Worm (Caenorhabditis elegans): ENCODE measurements around the gene panl-2.

Gene panl-2

DNA sequence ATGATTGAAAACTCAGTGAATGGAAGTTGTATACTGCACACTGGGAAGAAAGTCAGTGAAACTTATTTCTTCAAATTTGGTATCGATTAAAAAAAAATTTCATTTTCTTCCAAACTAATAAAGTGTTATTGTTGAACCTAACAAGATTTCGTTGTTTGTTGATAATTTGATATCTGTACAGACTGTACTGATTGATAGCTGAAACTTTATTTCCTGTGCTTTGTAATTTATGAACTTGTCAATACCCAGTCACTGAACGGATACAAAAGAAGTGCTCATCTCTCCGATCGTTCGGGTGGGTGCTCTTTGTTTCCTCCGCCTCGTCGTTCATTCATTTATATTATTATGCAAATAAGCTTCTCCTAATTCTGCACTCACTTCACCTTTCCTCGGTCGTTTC, 1.2 kb upstream of the panl-2 start, which contains the start of gene F31E3.12 (continued):
- TF ChIP-seq F55B11.4 (tag; optimal IDR thresholded peaks at IDR 0.05; ENCODE audit: borderline replicate concordance, insufficient read depth) (no peak), sea-2 (GFP tag; IDR thresholded peaks at IDR 0.05) (no peak), bed-1 (GFP tag; IDR thresholded peaks at IDR 0.05) (no peak), D2030.7 (GFP tag; IDR thresholded peaks at IDR 0.05) (no peak), tbp1 (GFP tag; optimal IDR thresholded peaks at IDR 0.05) (no peak), hmg-1.2 (GFP tag; IDR thresholded peaks at IDR 0.05) (no peak), madf-8 (GFP tag; conservative IDR thresholded peaks at IDR 0.05) (no peak), nhr-179 (tag; optimal IDR thresholded peaks at IDR 0.05) (no peak)

DNA sequence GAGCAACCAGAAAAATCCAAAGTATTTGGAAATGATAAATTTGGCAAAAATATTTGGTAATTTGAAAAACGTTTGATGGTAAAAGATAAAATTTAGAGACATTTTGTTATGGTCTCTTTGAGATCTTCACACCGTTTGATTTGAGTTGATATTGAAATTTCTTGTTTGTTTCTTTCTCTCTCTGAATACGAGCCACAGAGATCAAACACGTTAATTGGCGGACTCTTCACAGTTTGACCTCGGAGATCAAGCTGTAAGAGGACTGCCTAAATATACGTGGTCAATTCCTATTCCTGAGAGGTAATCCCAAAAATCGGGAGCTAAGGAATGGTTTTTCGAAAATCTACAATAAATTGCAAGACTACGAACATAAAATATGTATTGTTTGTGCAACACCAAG, 725 bp upstream of the panl-2 start:
- TF ChIP-seq ceh-27 (GFP tag; optimal IDR thresholded peaks at IDR 0.05) (no peak), B0261.1 (tag; optimal IDR thresholded peaks at IDR 0.05) (no peak), rec-8 (tag; optimal IDR thresholded peaks at IDR 0.05) (no peak), nhr-80 (tag; optimal IDR thresholded peaks at IDR 0.05) (no peak), madf-8 (GFP tag; conservative IDR thresholded peaks at IDR 0.05) (0 out of 2 replicates have a peak, but pooled peaks have one; percentile 6), madf-6 (GFP tag; IDR thresholded peaks at IDR 0.05) (peak; percentile 71), T26A5.8 (tag; optimal IDR thresholded peaks at IDR 0.05) (no peak), efl-1 (GFP tag; optimal IDR thresholded peaks at IDR 0.05) (peak; percentile 55), F22D6.2 (tag; optimal IDR thresholded peaks at IDR 0.05) (no peak)

DNA sequence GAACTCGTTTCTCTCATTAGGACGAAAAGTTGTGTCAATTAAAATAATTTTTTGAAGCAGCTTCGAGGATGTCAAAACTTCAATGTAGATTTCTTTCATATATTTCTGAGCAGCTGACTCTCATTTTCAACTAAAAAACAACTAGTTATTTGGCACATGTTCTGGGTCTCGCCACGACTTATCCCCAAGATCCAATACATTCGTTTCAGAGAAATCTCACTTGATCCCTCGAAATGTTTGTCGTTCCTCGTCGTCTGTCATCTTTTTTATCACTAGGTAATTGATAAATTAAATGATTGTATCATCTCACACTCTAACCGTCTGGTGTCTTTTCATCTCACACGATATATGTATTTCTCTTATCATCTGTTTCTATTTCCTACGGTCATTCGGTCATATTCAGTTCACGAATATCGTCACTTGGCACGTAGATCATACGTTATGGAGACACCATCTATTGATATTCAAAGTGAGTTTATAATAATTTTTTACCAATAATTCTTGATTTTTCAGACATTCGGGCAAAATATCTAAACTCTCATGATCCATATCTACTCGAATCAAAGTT, 5.9 kb downstream of the panl-2 start, which contains the start of the genes rpn-6.1 and F57B9.1:
TSS of gene rpn-6.1 (minus strand) at position 65 of the 568 bp plus-strand sequence.
TSS of gene F57B9.1 (plus strand) at position 154 of the 568 bp plus-strand sequence.
- TF ChIP-seq ZK185.1 (tag; optimal IDR thresholded peaks at IDR 0.05; ENCODE audit: poor library complexity, severe bottlenecking) (peak; percentile 13), ceh-91 (GFP tag; IDR thresholded peaks at IDR 0.05) (no peak), ceh-58 (GFP tag; IDR thresholded peaks at IDR 0.05) (no peak), sea-2 (GFP tag; IDR thresholded peaks at IDR 0.05) (no peak), nhr-80 (tag; optimal IDR thresholded peaks at IDR 0.05) (peak; percentile 23), hmg-1.2 (GFP tag; IDR thresholded peaks at IDR 0.05) (0 out of 2 replicates have a peak, but pooled peaks have one; percentile 12), cebp-2 (GFP tag; IDR thresholded peaks at IDR 0.05) (no peak), cebp-1 (GFP tag; IDR thresholded peaks at IDR 0.05) (no peak), cebp-1 (tag; optimal IDR thresholded peaks at IDR 0.05) (peak; percentile 22), let-526 (GFP tag; IDR thresholded peaks at IDR 0.05) (no peak)

DNA sequence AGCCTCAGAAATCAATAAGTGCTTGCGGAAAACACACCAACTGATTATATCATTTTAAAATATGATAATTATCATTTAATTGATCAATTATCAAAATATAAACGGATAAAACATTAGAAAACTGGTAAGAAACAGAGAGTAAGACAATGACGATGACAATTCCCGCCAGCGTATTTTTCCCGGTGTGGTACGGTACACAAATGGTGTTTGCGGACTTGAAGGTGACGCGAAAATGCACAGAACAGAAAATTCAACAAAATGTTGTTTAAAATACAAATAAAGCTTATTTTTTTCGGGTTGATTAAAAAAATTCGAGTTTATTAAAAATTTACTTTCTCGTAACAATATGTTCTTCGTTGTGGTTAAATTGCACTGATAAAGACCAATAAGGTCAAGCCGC, 6.8 kb downstream of the panl-2 start:
- no peak for TF ChIP-seq let-607 (tag; optimal IDR thresholded peaks at IDR 0.05)
- TF ChIP-seq B0336.3 (GFP tag; IDR thresholded peaks at IDR 0.05) = no peak
- no peak for TF ChIP-seq aptf-3 (GFP tag; IDR thresholded peaks at IDR 0.05)
- TF ChIP-seq hsf-1 (GFP tag; IDR thresholded peaks at IDR 0.05) = no peak
- no peak for TF ChIP-seq B0035.1 (tag; optimal IDR thresholded peaks at IDR 0.05)
- no peak for TF ChIP-seq egl-18 (GFP tag; IDR thresholded peaks at IDR 0.05)
- TF ChIP-seq lin-54 (GFP tag; optimal IDR thresholded peaks at IDR 0.05) = peak; percentile 64
- no peak for TF ChIP-seq F37B4.10 (GFP tag; IDR thresholded peaks at IDR 0.05)
- TF ChIP-seq F22D6.2 (tag; optimal IDR thresholded peaks at IDR 0.05) = no peak
- peak; percentile 33; the same call in 1 of the 2 replicates for TF ChIP-seq rcor-1 (GFP tag; IDR thresholded peaks at IDR 0.05)
- TF ChIP-seq snpc-1.3 (tag; optimal IDR thresholded peaks at IDR 0.05; ENCODE audit: insufficient read depth) = peak; percentile 42
- TF ChIP-seq mel-28 (tag; optimal IDR thresholded peaks at IDR 0.05; ENCODE audit: borderline replicate concordance) = no peak
- no peak for TF ChIP-seq hrde-1 (tag; optimal IDR thresholded peaks at IDR 0.05; ENCODE audit: borderline replicate concordance)
- TF ChIP-seq akir-1 (GFP tag; optimal IDR thresholded peaks at IDR 0.05) = no peak
- peak; percentile 86 for TF ChIP-seq him-1 (tag; optimal IDR thresholded peaks at IDR 0.05)
- no peak for TF ChIP-seq ztf-18 (tag; optimal IDR thresholded peaks at IDR 0.05)
- TF ChIP-seq C06A6.2 (GFP tag; conservative IDR thresholded peaks at IDR 0.05) = no peak
- no peak for TF ChIP-seq attf-6 (GFP tag; IDR thresholded peaks at IDR 0.05)
- no peak for TF ChIP-seq F10E7.11 (tag; optimal IDR thresholded peaks at IDR 0.05)
- TF ChIP-seq chd-7 (tag; optimal IDR thresholded peaks at IDR 0.05) = no peak
- TF ChIP-seq tlf-1 (GFP tag; optimal IDR thresholded peaks at IDR 0.05) = peak; percentile 42
- TF ChIP-seq ZK185.1 (tag; optimal IDR thresholded peaks at IDR 0.05; ENCODE audit: poor library complexity, severe bottlenecking) = no peak

Measured in whole organism, young adult.